Fruit fly (Drosophila melanogaster) whole organism, embryonic: ENCODE measurements around the gene CG14277.

Experiments
- Awh ChIP-seq: fragments of 200-800 bp; sonication (Bioruptor generic); IDR thresholded peaks from 2 replicates; pipeline ENCODE4, ENCODE4 v1.3.6; 2022; ENCODE audit warnings: missing biosample characterization, missing genetic modification characterization
- B-H1 ChIP-seq: fragments of 200-800 bp; sonication (Bioruptor generic); IDR thresholded peaks from 3 replicates; pipeline ENCODE4 v1.3.6; 2022; ENCODE audit warnings: missing biosample characterization, missing genetic modification characterization
- CG12071 ChIP-seq: fragments of 200-800 bp; sonication (Bioruptor generic); optimal IDR thresholded peaks from 3 replicates; lab custom pipeline; 2018; ENCODE audit warnings: missing biosample characterization, mild to moderate bottlenecking, missing genetic modification characterization
- CG13123 ChIP-seq: fragments of 200-800 bp; sonication (Bioruptor generic); optimal IDR thresholded peaks from 2 replicates; lab custom pipeline; 2016; ENCODE audit warnings: missing biosample characterization, missing genetic modification characterization
- CG14965 ChIP-seq: fragments of 200-800 bp; sonication (Bioruptor generic); optimal IDR thresholded peaks from 2 replicates; lab custom pipeline; 2016; ENCODE audit warnings: missing biosample characterization, missing genetic modification characterization, borderline replicate concordance
- CG16779 ChIP-seq: fragments of 200-800 bp; sonication (Bioruptor generic); IDR thresholded peaks from 2 replicates; pipeline ENCODE4 v1.3.6; 2022; ENCODE audit warnings: missing biosample characterization, missing genetic modification characterization
- CG17328 ChIP-seq: fragments of 200-800 bp; sonication (Bioruptor generic); IDR thresholded peaks from 2 replicates; pipeline ENCODE4 v1.3.6; 2022; ENCODE audit warnings: missing biosample characterization, missing genetic modification characterization
- CG17829 ChIP-seq: fragments of 200-800 bp; optimal IDR thresholded peaks from 2 replicates; lab custom pipeline; 2019; ENCODE audit warnings: missing biosample characterization, mild to moderate bottlenecking, missing genetic modification characterization, moderate library complexity
- CG18764 ChIP-seq: fragments of 200-800 bp; sonication (Bioruptor generic); optimal IDR thresholded peaks from 3 replicates; lab custom pipeline; 2016; ENCODE audit warnings: missing biosample characterization, missing genetic modification characterization
- CG2678 ChIP-seq: fragments of 200-800 bp; sonication (Bioruptor generic); optimal IDR thresholded peaks from 3 replicates; lab custom pipeline; 2019; ENCODE audit warnings: missing biosample characterization, mild to moderate bottlenecking, missing genetic modification characterization, moderate library complexity
- CG2889 ChIP-seq: fragments of 200-800 bp; sonication (Bioruptor generic); IDR thresholded peaks from 3 replicates; pipeline ENCODE4 v1.3.6; 2022; ENCODE audit warnings: missing biosample characterization, missing genetic modification characterization
- CG30020 ChIP-seq: fragments of 200-800 bp; optimal IDR thresholded peaks from 2 replicates; lab custom pipeline; 2019; ENCODE audit warnings: missing biosample characterization, mild to moderate bottlenecking, missing genetic modification characterization, moderate library complexity
- CG34224 ChIP-seq: fragments of 200-800 bp; sonication (Bioruptor generic); IDR thresholded peaks from 3 replicates; pipeline ENCODE4 v1.3.6; 2022; ENCODE audit warnings: missing biosample characterization, missing genetic modification characterization; ENCODE audit not compliant: partially characterized antibody
- CG34422 ChIP-seq: fragments of 200-800 bp; sonication (Bioruptor generic); IDR thresholded peaks from 3 replicates; pipeline ENCODE4 v1.3.6; 2022; ENCODE audit warnings: missing biosample characterization, missing genetic modification characterization
- CG3726 ChIP-seq: fragments of 200-800 bp; sonication (Bioruptor generic); IDR thresholded peaks from 3 replicates; pipeline ENCODE4, ENCODE4 v1.3.6; 2022; ENCODE audit warnings: missing biosample characterization, missing genetic modification characterization
- CG3847 ChIP-seq: fragments of 200-800 bp; sonication (Bioruptor generic); IDR thresholded peaks from 2 replicates; pipeline ENCODE4 v1.3.6; 2022; ENCODE audit warnings: missing biosample characterization, missing genetic modification characterization
- CG5180 ChIP-seq: fragments of 200-800 bp; sonication (Bioruptor generic); optimal IDR thresholded peaks from 3 replicates; lab custom pipeline; 2017; ENCODE audit warnings: missing biosample characterization, missing genetic modification characterization, mild to moderate bottlenecking, moderate library complexity, missing genetic modification reagents
- CG7357 ChIP-seq: fragments of 200-800 bp; sonication (Bioruptor generic); IDR thresholded peaks from 3 replicates; pipeline ENCODE4 v1.3.6; 2022; ENCODE audit warnings: missing biosample characterization, missing genetic modification characterization
- CG7372 ChIP-seq: fragments of 200-800 bp; sonication (Bioruptor generic); IDR thresholded peaks from 2 replicates; pipeline ENCODE4 v1.3.6; 2022; ENCODE audit warnings: missing biosample characterization, missing genetic modification characterization
- CG9609 ChIP-seq: fragments of 200-800 bp; sonication (Bioruptor generic); optimal IDR thresholded peaks from 3 replicates; lab custom pipeline; 2016; ENCODE audit warnings: missing biosample characterization, missing genetic modification characterization
- E2f2 ChIP-seq: fragments of 200-800 bp; sonication (Bioruptor generic); IDR thresholded peaks from 2 replicates; pipeline ENCODE4 v1.3.6; 2022; ENCODE audit warnings: missing biosample characterization, missing genetic modification characterization
- Elba2 ChIP-seq: fragments of 200-800 bp; sonication (Bioruptor generic); optimal IDR thresholded peaks from 3 replicates; lab custom pipeline; 2016; ENCODE audit warnings: missing biosample characterization, missing genetic modification characterization
- Ets65A ChIP-seq: fragments of 200-800 bp; sonication (Bioruptor generic); peaks from one replicate; lab custom pipeline; 2016; ENCODE audit warnings: missing biosample characterization, missing genetic modification characterization
- HLH3B ChIP-seq: fragments of 200-800 bp; sonication (Bioruptor generic); IDR thresholded peaks from 2 replicates; pipeline ENCODE4 v1.3.6; 2022; ENCODE audit warnings: missing biosample characterization, missing genetic modification characterization
- HLH4C ChIP-seq: fragments of 200-800 bp; sonication (Bioruptor generic); IDR thresholded peaks from 3 replicates; pipeline ENCODE4 v1.3.6; 2022; ENCODE audit warnings: missing biosample characterization, missing genetic modification characterization; ENCODE audit not compliant: partially characterized antibody
- Lim3 ChIP-seq: fragments of 200-800 bp; sonication (Bioruptor generic); IDR thresholded peaks from 2 replicates; pipeline ENCODE4 v1.3.6; 2022; ENCODE audit warnings: missing biosample characterization, missing genetic modification characterization
- Max ChIP-seq: fragments of 200-800 bp; sonication (Bioruptor generic); optimal IDR thresholded peaks from 2 replicates; lab custom pipeline; 2016; ENCODE audit warnings: missing biosample characterization, mild to moderate bottlenecking, missing genetic modification characterization
- Nf-YC ChIP-seq: fragments of 200-800 bp; optimal IDR thresholded peaks from 3 replicates; lab custom pipeline; 2019; ENCODE audit warnings: missing biosample characterization, mild to moderate bottlenecking, missing genetic modification characterization, moderate library complexity
- PHDP ChIP-seq: fragments of 200-800 bp; sonication (Bioruptor generic); optimal IDR thresholded peaks from 3 replicates; lab custom pipeline; 2018; ENCODE audit warnings: missing biosample characterization, mild to moderate bottlenecking, missing genetic modification characterization, moderate library complexity
- Sin3A ChIP-seq: fragments of >200 bp; optimal IDR thresholded peaks from 2 replicates; lab custom pipeline; 2018
- Ssrp ChIP-seq: fragments of 200-800 bp; sonication (Bioruptor generic); optimal IDR thresholded peaks from 2 replicates; lab custom pipeline; 2018; ENCODE audit warnings: missing biosample characterization, mild to moderate bottlenecking, missing genetic modification characterization, moderate library complexity
- Stat92E ChIP-seq, 3 experiments: fragments of >200 bp in 2 of 3; fragments of 200-800 bp in 1 of 3; sonication (Bioruptor generic) in 1 of 3; optimal IDR thresholded peaks; 2 replicates each; lab custom pipeline; 2017 to 2019; ENCODE audit warnings: missing biosample characterization in 3 of 3, missing genetic modification characterization in 3 of 3, mild to moderate bottlenecking in 1 of 3, moderate library complexity in 1 of 3
- da ChIP-seq: fragments of 200-800 bp; sonication (Bioruptor generic); optimal IDR thresholded peaks from 2 replicates; lab custom pipeline; 2016; ENCODE audit warnings: missing biosample characterization, missing genetic modification characterization
- dati ChIP-seq: fragments of 200-800 bp; sonication (Bioruptor generic); IDR thresholded peaks from 2 replicates; pipeline ENCODE4 v1.3.6; 2022; ENCODE audit warnings: missing biosample characterization, missing genetic modification characterization
- disco-r ChIP-seq: fragments of 200-800 bp; sonication (Bioruptor generic); optimal IDR thresholded peaks from 2 replicates; lab custom pipeline; 2016; ENCODE audit warnings: missing biosample characterization, missing genetic modification characterization
- dm ChIP-seq: fragments of 200-800 bp; sonication (Bioruptor generic); optimal IDR thresholded peaks from 3 replicates; lab custom pipeline; 2016; ENCODE audit warnings: missing biosample characterization, missing genetic modification characterization
- fd96Cb ChIP-seq: fragments of 200-800 bp; sonication (Bioruptor generic); optimal IDR thresholded peaks from 2 replicates; lab custom pipeline; 2018; ENCODE audit warnings: missing biosample characterization, mild to moderate bottlenecking, missing genetic modification characterization, moderate library complexity
- fru ChIP-seq: fragments of >200 bp; optimal IDR thresholded peaks from 2 replicates; lab custom pipeline; 2017
- gfzf ChIP-seq: fragments of 200-800 bp; sonication (Bioruptor generic); optimal IDR thresholded peaks from 2 replicates; lab custom pipeline; 2016; ENCODE audit warnings: missing biosample characterization, mild to moderate bottlenecking, missing genetic modification characterization, moderate library complexity
- hbn ChIP-seq: fragments of 200-800 bp; sonication (Bioruptor generic); IDR thresholded peaks from 2 replicates; pipeline ENCODE4 v1.3.6; 2022; ENCODE audit warnings: missing biosample characterization, missing genetic modification characterization; ENCODE audit not compliant: partially characterized antibody
- jing ChIP-seq: fragments of 200-800 bp; sonication (Bioruptor generic); optimal IDR thresholded peaks from 2 replicates; lab custom pipeline; 2018; ENCODE audit warnings: missing biosample characterization, mild to moderate bottlenecking, missing genetic modification characterization
- kah ChIP-seq: fragments of 200-800 bp; sonication (Bioruptor generic); optimal IDR thresholded peaks from 2 replicates; lab custom pipeline; 2018; ENCODE audit warnings: missing biosample characterization, mild to moderate bottlenecking, missing genetic modification characterization
- ken ChIP-seq: fragments of 200-800 bp; sonication (Bioruptor generic); IDR thresholded peaks from 3 replicates; pipeline ENCODE4 v1.3.6; 2022; ENCODE audit warnings: missing biosample characterization, missing genetic modification characterization
- pfk ChIP-seq: fragments of 200-800 bp; sonication (Bioruptor generic); optimal IDR thresholded peaks from 2 replicates; lab custom pipeline; 2018; ENCODE audit warnings: missing biosample characterization, mild to moderate bottlenecking, missing genetic modification characterization, moderate library complexity
- pita ChIP-seq: fragments of 200-800 bp; sonication (Bioruptor generic); optimal IDR thresholded peaks from 2 replicates; lab custom pipeline; 2017; ENCODE audit warnings: missing biosample characterization, mild to moderate bottlenecking, missing genetic modification characterization
- seq ChIP-seq: fragments of 200-800 bp; sonication (Bioruptor generic); IDR thresholded peaks from 2 replicates; pipeline ENCODE4 v1.3.6; 2022; ENCODE audit warnings: missing biosample characterization, missing genetic modification characterization
- sisA ChIP-seq: fragments of 200-800 bp; sonication (Bioruptor generic); IDR thresholded peaks from 2 replicates; pipeline ENCODE4 v1.3.6; 2022; ENCODE audit warnings: missing biosample characterization, missing genetic modification characterization
- twi ChIP-seq: fragments of 200-800 bp; optimal IDR thresholded peaks from 2 replicates; lab custom pipeline; 2019; ENCODE audit warnings: missing biosample characterization, mild to moderate bottlenecking, missing genetic modification characterization, moderate library complexity
- unpg ChIP-seq: fragments of 200-800 bp; sonication (Bioruptor generic); optimal IDR thresholded peaks from 3 replicates; lab custom pipeline; 2018; ENCODE audit warnings: missing biosample characterization, mild to moderate bottlenecking, missing genetic modification characterization, moderate library complexity
- zfh1 ChIP-seq: fragments of 200-800 bp; sonication (Bioruptor generic); IDR thresholded peaks from 3 replicates; pipeline ENCODE4 v1.3.6; 2022; ENCODE audit warnings: missing biosample characterization, missing genetic modification characterization

Gene CG14277

dm6 chr2L:8292159-8292887 lies 50.0 kb downstream of the CG14277 start (continued):
- TF ChIP-seq HLH3B (peak; percentile 97), zfh1 (GFP tag; lab: Robert Waterston, UW) (peak; percentile 97), HLH4C (GFP tag; lab: Robert Waterston, UW) (no peak), CG17328 (GFP tag; lab: Robert Waterston, UW) (peak; percentile 98), CG30020 (tag; lab: Kevin White, UChicago) (peak; percentile 81), gfzf (GFP tag; lab: Kevin White, UChicago) (peak; percentile 5), CG2678 (tag; lab: Kevin White, UChicago) (peak; percentile 99), Elba2 (GFP tag; lab: Kevin White, UChicago) (no peak), CG7357 (GFP tag; lab: Robert Waterston, UW) (peak; percentile 90), CG7372 (GFP tag; lab: Robert Waterston, UW) (peak; percentile 95), CG13123 (peak; percentile 91), unpg (GFP tag; lab: Kevin White, UChicago) (peak; percentile 98), PHDP (tag; lab: Kevin White, UChicago) (peak; percentile 97), da (GFP tag; lab: Kevin White, UChicago) (peak; percentile 81), twi (tag; lab: Kevin White, UChicago) (peak; percentile 93), Max (GFP tag; lab: Kevin White, UChicago) (peak; percentile 95), Ets65A (peak; percentile 93), CG34224 (GFP tag; lab: Robert Waterston, UW) (no peak), Ssrp (peak; percentile 93), dati (peak; percentile 91), pita (GFP tag; lab: Kevin White, UChicago) (no peak), E2f2 (GFP tag; lab: Robert Waterston, UW) (peak; percentile 83), CG34422 (GFP tag; lab: Robert Waterston, UW) (peak; percentile 98), Nf-YC (tag; lab: Kevin White, UChicago) (peak; percentile 87), Lim3 (GFP tag; lab: Robert Waterston, UW) (peak; percentile 90), fd96Cb (tag; lab: Kevin White, UChicago) (peak; percentile 95), Awh (GFP tag; lab: Robert Waterston, UW) (peak; percentile 98), dm (GFP tag; lab: Kevin White, UChicago) (peak; percentile 88), jing (GFP tag; lab: Kevin White, UChicago) (peak; percentile 82), CG2889 (GFP tag; lab: Robert Waterston, UW) (peak; percentile 95), CG3847 (GFP tag; lab: Robert Waterston, UW) (peak; percentile 96), CG17829 (tag; lab: Kevin White, UChicago) (peak; percentile 98), Stat92E (GFP tag; optimal IDR thresholded peaks at IDR 0.05; lab: Kevin White, UChicago) (peak in 1 of 3 experiments; percentile 94), B-H1 (GFP tag; lab: Robert Waterston, UW) (peak; percentile 95), pfk (peak; percentile 43), hbn (GFP tag; lab: Robert Waterston, UW) (no peak), CG16779 (GFP tag; lab: Robert Waterston, UW) (peak; percentile 87), Sin3A (lab: Kevin White, UChicago) (no peak), CG12071 (GFP tag; lab: Kevin White, UChicago) (peak; percentile 93), fru (lab: Kevin White, UChicago) (no peak), CG9609 (GFP tag; lab: Kevin White, UChicago) (peak; percentile 85), CG18764 (peak; percentile 91), CG5180 (GFP tag; lab: Kevin White, UChicago) (peak; percentile 89), sisA (GFP tag; lab: Robert Waterston, UW) (peak; percentile 95), seq (GFP tag; lab: Robert Waterston, UW) (peak; percentile 97), CG3726 (peak; percentile 93; the same call in 1 of the 3 replicates), disco-r (GFP tag; lab: Kevin White, UChicago) (peak; percentile 89), kah (GFP tag; lab: Kevin White, UChicago) (peak; percentile 91), CG14965 (peak; percentile 33), ken (GFP tag; lab: Robert Waterston, UW) (peak; percentile 96)
